Fruit fly (Drosophila melanogaster): ENCODE measurements around the gene CG10383.

The CG10383 gene

DNA sequence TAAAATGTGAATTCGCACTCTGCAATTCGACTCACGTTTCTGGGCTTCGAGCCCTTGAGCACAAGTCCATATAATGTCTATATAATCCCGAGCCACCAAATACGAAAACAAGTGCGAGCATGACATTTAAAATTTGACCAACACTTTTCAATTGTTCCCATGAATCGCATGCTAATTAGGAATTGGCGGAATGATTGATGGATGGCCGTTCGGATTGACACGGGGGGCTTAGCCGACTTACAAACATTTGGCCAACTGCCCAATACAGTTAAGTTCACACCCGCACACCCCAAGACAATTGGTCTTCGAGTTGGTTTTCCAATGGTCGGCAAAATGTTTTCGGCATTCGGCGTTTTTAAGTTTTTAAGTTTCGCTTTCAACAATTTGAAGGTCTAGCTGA lies 54.3 kb downstream of the CG10383 start:
- TF ChIP-seq EcR (GFP tag; optimal IDR thresholded peaks at IDR 0.05), result no peak
- no peak for TF ChIP-seq Snoo (tag; optimal IDR thresholded peaks at IDR 0.05)
- TF ChIP-seq CG13204 (GFP tag; optimal IDR thresholded peaks at IDR 0.05), result no peak
- no peak for TF ChIP-seq rn (GFP tag; IDR thresholded peaks at IDR 0.05)
- TF ChIP-seq CG15710 (tag; optimal IDR thresholded peaks at IDR 0.05), result no peak
- no peak for TF ChIP-seq CG34367 (tag; optimal IDR thresholded peaks at IDR 0.05)

Measured in whole organism, pupa.